Fruit fly (Drosophila melanogaster) Kc167 (cell line): ENCODE results near the gene Nipsnap.

Source experiments
- Myc ChIP-seq: fragments of >200 bp; optimal IDR thresholded peaks from 2 replicates; lab custom pipeline; 2017; ENCODE audit warnings: missing external identifiers
- Sin3A ChIP-seq: fragments of >200 bp; optimal IDR thresholded peaks from 2 replicates; lab custom pipeline; 2018; ENCODE audit warnings: missing external identifiers
- h ChIP-seq: fragments of >200 bp; optimal IDR thresholded peaks from 3 replicates; lab custom pipeline; 2018; ENCODE audit warnings: missing external identifiers
- insv ChIP-seq: fragments of >200 bp; optimal IDR thresholded peaks from 3 replicates; lab custom pipeline; 2018; ENCODE audit warnings: missing external identifiers
- psq ChIP-seq: fragments of >200 bp; optimal IDR thresholded peaks from 2 replicates; lab custom pipeline; 2017; ENCODE audit warnings: missing external identifiers
- ttk ChIP-seq: sonication (Bioruptor generic); optimal IDR thresholded peaks from 2 replicates; lab custom pipeline; 2017; ENCODE audit warnings: missing external identifiers

Nipsnap gene

dm6 chrX:16073375-16073982 is at the start of gene Nipsnap:
TSS of gene Nipsnap (minus strand) at chrX:16073568.
- TF ChIP-seq Myc (lab: Kevin White, UChicago) (no peak), insv (lab: Kevin White, UChicago) (no peak), ttk (no peak), Sin3A (lab: Kevin White, UChicago) (no peak), psq (lab: Kevin White, UChicago) (no peak), h (no peak)

dm6 chrX:16111655-16112054 is 38.3 kb upstream of the Nipsnap start:
- TF ChIP-seq ttk (no peak), Myc (lab: Kevin White, UChicago) (no peak), Sin3A (lab: Kevin White, UChicago) (no peak), h (no peak), psq (lab: Kevin White, UChicago) (no peak), insv (lab: Kevin White, UChicago) (no peak)

DNA sequence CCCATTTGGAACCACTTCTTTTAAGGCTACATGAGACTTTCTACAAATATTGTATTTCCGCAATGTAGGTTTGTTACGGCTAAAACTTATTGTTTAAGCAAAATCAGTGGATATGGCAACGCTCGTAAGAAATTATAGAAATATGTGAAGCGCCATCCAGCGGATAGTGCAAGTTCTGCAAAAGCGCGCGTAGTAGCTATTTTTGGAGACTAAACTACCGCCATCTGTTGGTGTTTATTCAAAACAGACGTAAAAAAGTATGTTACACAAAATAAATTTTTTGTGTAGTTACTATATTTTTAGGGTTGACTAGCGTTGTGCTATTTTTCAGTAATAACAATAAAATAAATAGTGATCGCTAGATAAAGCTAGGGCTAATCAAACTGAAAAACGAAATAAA is 32.3 kb upstream of the Nipsnap start:
- TF ChIP-seq ttk: no peak
- TF ChIP-seq Myc (lab: Kevin White, UChicago): no peak
- TF ChIP-seq Sin3A (lab: Kevin White, UChicago): no peak

dm6 chrX:16104738-16105426 is 31.5 kb upstream of the Nipsnap start, which contains the start of the genes CG42353 and CG42354:
TSS of gene CG42353 (minus strand) at chrX:16104946.
TSS of gene CG42354 (minus strand) at chrX:16104946.
- no peak for TF ChIP-seq Myc (lab: Kevin White, UChicago)
- TF ChIP-seq psq (lab: Kevin White, UChicago): no peak
- TF ChIP-seq Sin3A (lab: Kevin White, UChicago): no peak
- TF ChIP-seq h: no peak
- TF ChIP-seq insv (lab: Kevin White, UChicago): no peak

dm6 chrX:16104056-16104737 is 30.8 kb upstream of the Nipsnap start:
- TF ChIP-seq h (no peak), ttk (no peak), insv (lab: Kevin White, UChicago) (no peak), Sin3A (lab: Kevin White, UChicago) (no peak)

- no peak for TF ChIP-seq psq (lab: Kevin White, UChicago)
Measured at dm6 chrX:16103482-16103881, 30.1 kb upstream of the Nipsnap start.

- TF ChIP-seq Sin3A (lab: Kevin White, UChicago) (no peak), h (no peak), ttk (no peak), psq (lab: Kevin White, UChicago) (no peak), insv (lab: Kevin White, UChicago) (no peak), Myc (lab: Kevin White, UChicago) (no peak)
Measured at dm6 chrX:16102338-16103218, 29.2 kb upstream of the Nipsnap start.

- TF ChIP-seq psq (lab: Kevin White, UChicago): no peak
- TF ChIP-seq Myc (lab: Kevin White, UChicago): no peak
- TF ChIP-seq ttk: no peak
- TF ChIP-seq insv (lab: Kevin White, UChicago): no peak
- TF ChIP-seq Sin3A (lab: Kevin White, UChicago): no peak
- no peak for TF ChIP-seq h
Measured at dm6 chrX:16100726-16101351, 27.5 kb upstream of the Nipsnap start.

DNA sequence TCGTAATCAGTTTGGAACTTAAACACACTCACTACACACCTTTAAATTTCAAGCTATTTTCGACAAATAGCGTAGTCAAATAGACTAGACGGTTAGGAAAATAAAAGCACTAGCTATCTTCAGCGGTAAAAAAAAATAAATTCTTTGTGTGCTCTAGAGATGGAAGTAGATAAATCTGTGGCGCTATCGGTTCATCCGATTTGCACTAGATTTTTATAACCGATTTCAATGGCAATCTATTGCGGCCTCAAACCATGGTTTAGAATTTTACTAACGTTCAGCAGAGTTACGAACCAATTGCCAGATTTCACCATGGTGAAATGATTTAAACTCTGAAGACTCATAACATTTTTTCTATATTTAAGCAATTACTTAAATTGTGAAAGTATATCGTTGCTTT is 23.1 kb upstream of the Nipsnap start:
- no peak for TF ChIP-seq Myc (lab: Kevin White, UChicago)
- TF ChIP-seq Sin3A (lab: Kevin White, UChicago): no peak

- no peak for TF ChIP-seq Sin3A (lab: Kevin White, UChicago)
- no peak for TF ChIP-seq h
- TF ChIP-seq insv (lab: Kevin White, UChicago): no peak
- TF ChIP-seq psq (lab: Kevin White, UChicago): no peak
- TF ChIP-seq Myc (lab: Kevin White, UChicago): no peak
- no peak for TF ChIP-seq ttk
Measured at dm6 chrX:16092614-16093280, 19.4 kb upstream of the Nipsnap start.

DNA sequence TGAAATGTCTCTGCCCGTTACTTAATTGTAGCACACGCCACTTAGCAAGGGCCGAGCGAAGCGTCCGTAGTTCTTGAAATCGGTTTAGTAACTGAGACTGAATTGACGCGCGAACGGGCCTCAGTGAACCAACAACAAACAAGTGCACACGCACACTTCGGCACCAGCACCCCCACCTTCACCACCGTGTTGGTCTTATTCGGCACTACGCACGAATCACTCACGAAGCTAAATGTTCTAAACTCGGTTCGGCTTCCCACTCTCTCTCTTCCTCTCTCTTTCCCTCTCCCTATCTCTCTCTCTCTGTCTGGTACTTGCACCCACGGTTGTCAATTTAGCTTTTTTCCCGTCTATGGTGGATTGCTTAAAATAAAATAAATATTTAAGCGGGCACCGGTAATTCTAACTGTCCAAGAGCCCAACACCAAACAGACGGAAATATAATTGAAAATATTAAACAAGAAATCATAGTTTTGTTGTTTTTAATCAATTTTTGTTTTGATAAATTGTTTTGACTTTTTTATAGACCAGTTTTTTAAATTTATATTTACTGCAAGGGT is 18.1 kb upstream of the Nipsnap start, which contains the start of gene Tob:
Gene Tob, minus strand, starts transcription at position 65 of the 560 bp plus-strand sequence.
- no peak for TF ChIP-seq ttk
- TF ChIP-seq Sin3A (lab: Kevin White, UChicago): no peak
- TF ChIP-seq h: no peak
- no peak for TF ChIP-seq Myc (lab: Kevin White, UChicago)
- no peak for TF ChIP-seq psq (lab: Kevin White, UChicago)
- no peak for TF ChIP-seq insv (lab: Kevin White, UChicago)
